Worm (Caenorhabditis elegans) whole organism, L2 larva: ENCODE data around the gene F01F1.3.

ENCODE experiments used
- C34F6.9 ChIP-seq: fragments of 150-350 bp; optimal IDR thresholded peaks from 2 replicates; lab custom pipeline; 2014; ENCODE audit warnings: missing biosample characterization, missing genetic modification characterization
- F13H6.1 ChIP-seq: sonication (generic microtip); optimal IDR thresholded peaks from 2 replicates; lab custom pipeline; 2016; ENCODE audit warnings: missing genetic modification characterization, missing compliant biosample characterization
- R02D3.7 ChIP-seq: fragments of 150-350 bp; optimal IDR thresholded peaks from 2 replicates; lab custom pipeline; 2014; ENCODE audit warnings: missing biosample characterization, missing genetic modification characterization
- Y55F3AM.14 ChIP-seq: fragments of 200-800 bp; sonication (Bioruptor generic); optimal IDR thresholded peaks from 2 replicates; lab custom pipeline; 2018; ENCODE audit warnings: mild to moderate bottlenecking, missing genetic modification characterization, missing compliant biosample characterization
- ZK546.5 ChIP-seq: sonication (generic microtip); optimal IDR thresholded peaks from 2 replicates; lab custom pipeline; 2017; ENCODE audit warnings: missing biosample characterization, missing genetic modification characterization
- alr-1 ChIP-seq: fragments of 150-350 bp; optimal IDR thresholded peaks from 2 replicates; lab custom pipeline; 2014; ENCODE audit warnings: missing biosample characterization, missing genetic modification characterization
- aly-2 ChIP-seq: fragments of 150-350 bp; optimal IDR thresholded peaks from 2 replicates; lab custom pipeline; 2014; ENCODE audit warnings: missing biosample characterization, missing genetic modification characterization
- ama-1 ChIP-seq: fragments of 150-350 bp; optimal IDR thresholded peaks from 2 replicates; lab custom pipeline; 2018; ENCODE audit warnings: inconsistent platforms
- blmp-1 ChIP-seq: sonication (generic microtip); optimal IDR thresholded peaks from 2 replicates; lab custom pipeline; 2017; ENCODE audit warnings: missing genetic modification characterization, mild to moderate bottlenecking, missing compliant biosample characterization, antibody characterized with exemption, moderate library complexity; ENCODE audit not compliant: insufficient read depth
- ceh-16 ChIP-seq: fragments of 150-350 bp; optimal IDR thresholded peaks from 2 replicates; lab custom pipeline; 2014; ENCODE audit warnings: missing biosample characterization, missing genetic modification characterization
- ceh-82 ChIP-seq: fragments of 150-350 bp; optimal IDR thresholded peaks from 2 replicates; lab custom pipeline; 2014; ENCODE audit warnings: missing biosample characterization, missing genetic modification characterization
- crh-2 ChIP-seq: sonication (generic microtip); optimal IDR thresholded peaks from 2 replicates; lab custom pipeline; 2017; ENCODE audit warnings: missing biosample characterization, missing genetic modification characterization
- dmd-4 ChIP-seq: sonication (generic microtip); optimal IDR thresholded peaks from 2 replicates; lab custom pipeline; 2017; ENCODE audit warnings: missing biosample characterization, missing genetic modification characterization
- egl-27 ChIP-seq: sonication (generic microtip); optimal IDR thresholded peaks from 3 replicates; lab custom pipeline; 2017; ENCODE audit warnings: missing biosample characterization, missing genetic modification reagents, missing genetic modification characterization
- elt-1 ChIP-seq: fragments of 150-350 bp; optimal IDR thresholded peaks from 2 replicates; lab custom pipeline; 2014; ENCODE audit warnings: missing biosample characterization, missing genetic modification characterization
- elt-3 ChIP-seq: sonication (generic microtip); optimal IDR thresholded peaks from 2 replicates; lab custom pipeline; 2017; ENCODE audit warnings: missing biosample characterization, missing genetic modification characterization
- fos-1 ChIP-seq: fragments of 150-350 bp; optimal IDR thresholded peaks from 2 replicates; lab custom pipeline; 2014; ENCODE audit warnings: missing biosample characterization, missing genetic modification characterization
- gmeb-1 ChIP-seq: fragments of 150-350 bp; optimal IDR thresholded peaks from 2 replicates; lab custom pipeline; 2014; ENCODE audit warnings: missing biosample characterization, missing genetic modification characterization
- lin-11 ChIP-seq: fragments of 150-350 bp; sonication (generic microtip); optimal IDR thresholded peaks from 2 replicates; lab custom pipeline; 2014; ENCODE audit warnings: missing biosample characterization, missing genetic modification characterization, inconsistent platforms, mixed read lengths
- lin-13 ChIP-seq: fragments of 150-350 bp; optimal IDR thresholded peaks from 2 replicates; lab custom pipeline; 2014; ENCODE audit warnings: missing biosample characterization, missing genetic modification reagents, missing genetic modification characterization
- lin-39 ChIP-seq: fragments of 150-350 bp; optimal IDR thresholded peaks from 2 replicates; lab custom pipeline; 2014; ENCODE audit warnings: missing biosample characterization, missing genetic modification reagents, missing genetic modification characterization
- lsy-2 ChIP-seq, 2 experiments: fragments of 150-350 bp in 1 of 2; sonication (generic microtip) in 1 of 2; optimal IDR thresholded peaks; 2 replicates each; lab custom pipeline; 2014 to 2017; ENCODE audit warnings: missing biosample characterization in 2 of 2, missing genetic modification characterization in 2 of 2
- mab-5 ChIP-seq: fragments of 150-350 bp; optimal IDR thresholded peaks from 2 replicates; lab custom pipeline; 2014; ENCODE audit warnings: missing biosample characterization, missing genetic modification characterization
- mbf-1 ChIP-seq: sonication (generic microtip); optimal IDR thresholded peaks from 2 replicates; lab custom pipeline; 2017; ENCODE audit warnings: missing biosample characterization, missing genetic modification characterization
- mdl-1 ChIP-seq, 2 experiments: fragments of 150-350 bp in 1 of 2; sonication (generic microtip) in 1 of 2; optimal IDR thresholded peaks; 2 replicates each; lab custom pipeline; 2017; ENCODE audit warnings: missing biosample characterization in 2 of 2, missing genetic modification characterization in 2 of 2
- nhr-10 ChIP-seq: sonication (generic microtip); optimal IDR thresholded peaks from 2 replicates; lab custom pipeline; 2017; ENCODE audit warnings: missing biosample characterization, missing genetic modification characterization
- nhr-11 ChIP-seq: fragments of 150-350 bp; optimal IDR thresholded peaks from 2 replicates; lab custom pipeline; 2014; ENCODE audit warnings: missing biosample characterization, missing genetic modification characterization
- nhr-12 ChIP-seq: fragments of 150-350 bp; optimal IDR thresholded peaks from 2 replicates; lab custom pipeline; 2014; ENCODE audit warnings: missing biosample characterization, missing genetic modification characterization
- nhr-129 ChIP-seq: fragments of 150-350 bp; optimal IDR thresholded peaks from 2 replicates; lab custom pipeline; 2014; ENCODE audit warnings: missing biosample characterization, missing genetic modification characterization
- nhr-21 ChIP-seq: fragments of 150-350 bp; optimal IDR thresholded peaks from 2 replicates; lab custom pipeline; 2014; ENCODE audit warnings: missing biosample characterization, missing genetic modification characterization
- nhr-23 ChIP-seq: fragments of 150-350 bp; optimal IDR thresholded peaks from 2 replicates; lab custom pipeline; 2014; ENCODE audit warnings: missing biosample characterization, missing genetic modification reagents, missing genetic modification characterization
- nhr-237 ChIP-seq: fragments of 150-350 bp; optimal IDR thresholded peaks from 2 replicates; lab custom pipeline; 2014; ENCODE audit warnings: missing biosample characterization, missing genetic modification characterization
- nhr-25 ChIP-seq: fragments of 150-350 bp; sonication (generic microtip); optimal IDR thresholded peaks from 3 replicates; lab custom pipeline; 2014; ENCODE audit warnings: missing biosample characterization, missing genetic modification characterization
- nhr-6 ChIP-seq: fragments of 150-350 bp; optimal IDR thresholded peaks from 2 replicates; lab custom pipeline; 2014; ENCODE audit warnings: missing biosample characterization, missing genetic modification characterization
- nhr-77 ChIP-seq: fragments of 150-350 bp; optimal IDR thresholded peaks from 2 replicates; lab custom pipeline; 2014; ENCODE audit warnings: missing biosample characterization, missing genetic modification characterization
- peb-1 ChIP-seq: fragments of 150-350 bp; optimal IDR thresholded peaks from 2 replicates; lab custom pipeline; 2014; ENCODE audit warnings: missing biosample characterization, missing genetic modification characterization
- sem-4 ChIP-seq: fragments of 150-350 bp; optimal IDR thresholded peaks from 2 replicates; lab custom pipeline; 2014; ENCODE audit warnings: missing biosample characterization, missing genetic modification reagents, missing genetic modification characterization
- skn-1 ChIP-seq: sonication (generic microtip); optimal IDR thresholded peaks from 2 replicates; lab custom pipeline; 2017; ENCODE audit warnings: missing biosample characterization, missing genetic modification characterization
- sma-3 ChIP-seq: sonication (generic microtip); optimal IDR thresholded peaks from 2 replicates; lab custom pipeline; 2016; ENCODE audit warnings: missing genetic modification reagents, missing genetic modification characterization, missing compliant biosample characterization
- sma-9 ChIP-seq, 2 experiments: fragments of 150-350 bp in 1 of 2; sonication (generic microtip) in 1 of 2; optimal IDR thresholded peaks; 2 replicates each; lab custom pipeline; 2014 to 2016; ENCODE audit warnings: missing genetic modification characterization in 2 of 2, mild to moderate bottlenecking in 1 of 2, missing biosample characterization in 1 of 2, missing compliant biosample characterization in 1 of 2, missing genetic modification reagents in 1 of 2, moderate library complexity in 1 of 2
- snpc-4 ChIP-seq: fragments of 150-350 bp; optimal IDR thresholded peaks from 2 replicates; lab custom pipeline; 2014; ENCODE audit warnings: missing biosample characterization, missing genetic modification characterization
- unc-39 ChIP-seq: fragments of 150-350 bp; optimal IDR thresholded peaks from 2 replicates; lab custom pipeline; 2014; ENCODE audit warnings: missing biosample characterization, missing genetic modification characterization
- unc-55 ChIP-seq: fragments of 150-350 bp; sonication (generic microtip); optimal IDR thresholded peaks from 3 replicates; lab custom pipeline; 2014; ENCODE audit warnings: missing biosample characterization, missing genetic modification reagents, missing genetic modification characterization
- unc-62 ChIP-seq: fragments of 150-350 bp; optimal IDR thresholded peaks from 2 replicates; lab custom pipeline; 2014; ENCODE audit warnings: missing biosample characterization, missing genetic modification reagents, missing genetic modification characterization
- zag-1 ChIP-seq: fragments of 150-350 bp; optimal IDR thresholded peaks from 2 replicates; lab custom pipeline; 2014; ENCODE audit warnings: missing biosample characterization, missing genetic modification characterization
- ztf-1 ChIP-seq: fragments of 200-800 bp; sonication (Bioruptor generic); conservative IDR thresholded peaks from 2 replicates; pipeline ENCODE4 v1.3.6; 2022; ENCODE audit warnings: missing genetic modification characterization, missing compliant biosample characterization
- ztf-11 ChIP-seq: sonication (generic microtip); optimal IDR thresholded peaks from 2 replicates; lab custom pipeline; 2017; ENCODE audit warnings: missing biosample characterization, missing genetic modification characterization
- ztf-4 ChIP-seq: fragments of 150-350 bp; optimal IDR thresholded peaks from 2 replicates; lab custom pipeline; 2014; ENCODE audit warnings: missing biosample characterization, missing genetic modification characterization

Gene F01F1.3

ce11 chrIII:5871760-5872159 is at the start of gene F01F1.3, which contains the start of gene F01F1.11:
Gene F01F1.3, plus strand, starts transcription at chrIII:5871938.
Gene F01F1.11, minus strand, starts transcription at chrIII:5871877.
- no peak for TF ChIP-seq unc-39
- peak; percentile 48 to 90 for TF ChIP-seq lsy-2 (tag; optimal IDR thresholded peaks at IDR 0.05; lab: Kevin White, UChicago)
- peak; percentile 88 for TF ChIP-seq sma-3
- TF ChIP-seq lin-11 (tag; lab: Kevin White, UChicago): peak; percentile 52
- TF ChIP-seq unc-55 (GFP tag; lab: Kevin White, UChicago): peak; percentile 84
- no peak for TF ChIP-seq aly-2
- TF ChIP-seq nhr-129 (tag; lab: Kevin White, UChicago): peak; percentile 40
- TF ChIP-seq ztf-4 (tag; lab: Kevin White, UChicago): peak; percentile 5
- peak; percentile 69 for TF ChIP-seq lin-13 (GFP tag; lab: Kevin White, UChicago)
- peak; percentile 8 for TF ChIP-seq sem-4 (tag; lab: Kevin White, UChicago)
- no peak for TF ChIP-seq R02D3.7 (tag; lab: Kevin White, UChicago)
- no peak for TF ChIP-seq ceh-16 (tag; lab: Kevin White, UChicago)
- no peak for TF ChIP-seq ztf-1
- TF ChIP-seq F13H6.1 (tag; lab: Kevin White, UChicago): peak; percentile 79
- no peak for TF ChIP-seq mdl-1 (tag; optimal IDR thresholded peaks at IDR 0.05; lab: Kevin White, UChicago)
- TF ChIP-seq nhr-11 (tag; lab: Kevin White, UChicago): no peak
- no peak for TF ChIP-seq lin-39 (tag; lab: Kevin White, UChicago)
- TF ChIP-seq ZK546.5 (tag; lab: Kevin White, UChicago): no peak
- peak; percentile 60 for TF ChIP-seq C34F6.9 (tag; lab: Kevin White, UChicago)
- no peak for TF ChIP-seq mbf-1
- no peak for TF ChIP-seq Y55F3AM.14 (GFP tag; lab: Kevin White, UChicago)
- peak; percentile 76 for TF ChIP-seq nhr-21 (tag; lab: Kevin White, UChicago)
- TF ChIP-seq dmd-4 (tag; lab: Kevin White, UChicago): no peak
- peak; percentile 77 for TF ChIP-seq nhr-25 (tag; lab: Kevin White, UChicago)
- no peak for TF ChIP-seq elt-1 (tag; lab: Kevin White, UChicago)
- TF ChIP-seq mab-5 (tag; lab: Kevin White, UChicago): no peak
- TF ChIP-seq sma-9 (GFP tag; optimal IDR thresholded peaks at IDR 0.05; lab: Kevin White, UChicago): peak; percentile 88
- TF ChIP-seq sma-9 (tag; optimal IDR thresholded peaks at IDR 0.05; lab: Kevin White, UChicago): no peak
- TF ChIP-seq nhr-23: no peak
- no peak for TF ChIP-seq nhr-10
- TF ChIP-seq gmeb-1 (tag; lab: Kevin White, UChicago): peak; percentile 95
- TF ChIP-seq nhr-6 (tag; lab: Kevin White, UChicago): peak; percentile 52
- peak; percentile 82 for TF ChIP-seq crh-2
- no peak for TF ChIP-seq ama-1 (lab: Kevin White, UChicago)
- peak; percentile 68 for TF ChIP-seq egl-27 (tag; lab: Kevin White, UChicago)
- no peak for TF ChIP-seq peb-1 (tag; lab: Kevin White, UChicago)
- TF ChIP-seq nhr-237 (tag; lab: Kevin White, UChicago): no peak
- TF ChIP-seq ceh-82: no peak
- TF ChIP-seq nhr-77 (tag; lab: Kevin White, UChicago): peak; percentile 11
- no peak for TF ChIP-seq skn-1
- no peak for TF ChIP-seq alr-1 (tag; lab: Kevin White, UChicago)
- no peak for TF ChIP-seq zag-1 (tag; lab: Kevin White, UChicago)
- TF ChIP-seq elt-3 (tag; lab: Kevin White, UChicago): no peak
- TF ChIP-seq fos-1 (tag; lab: Kevin White, UChicago): peak; percentile 33
- no peak for TF ChIP-seq unc-62 (GFP tag; lab: Kevin White, UChicago)
- no peak for TF ChIP-seq ztf-11
- peak; percentile 30 for TF ChIP-seq snpc-4 (tag; lab: Kevin White, UChicago)
- TF ChIP-seq nhr-12 (tag; lab: Kevin White, UChicago): no peak
- peak; percentile 25 for TF ChIP-seq blmp-1
